Worm (Caenorhabditis elegans): ENCODE results near the gene C47E8.4.

DNA sequence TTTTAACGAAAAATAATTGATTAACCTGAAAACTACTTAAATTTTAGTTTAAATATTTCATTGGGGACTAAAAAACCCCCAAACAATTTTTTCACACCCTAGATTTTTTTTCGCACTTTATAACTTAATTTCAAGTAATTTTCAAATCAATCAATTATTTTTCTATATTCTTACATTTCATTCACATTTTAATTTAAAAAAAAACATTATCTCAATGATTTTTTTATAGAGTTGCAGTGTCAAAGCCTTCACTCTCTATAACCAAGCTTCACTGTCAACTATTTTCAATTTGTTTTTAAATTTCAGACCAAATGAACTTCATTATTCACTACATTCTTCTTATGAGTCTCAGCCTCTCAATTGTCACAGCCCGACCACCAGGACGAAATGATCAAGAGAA lies 41.3 kb upstream of the C47E8.4 start, which contains the start of gene Y50E8A.1:
- TF ChIP-seq elt-3 (tag; optimal IDR thresholded peaks at IDR 0.05) (no peak), tbx-2 (tag; optimal IDR thresholded peaks at IDR 0.05) (no peak), jun-1 (tag; optimal IDR thresholded peaks at IDR 0.05) (no peak), nfya-1 (tag; optimal IDR thresholded peaks at IDR 0.05; ENCODE audit: insufficient read depth) (no peak), sea-2 (GFP tag; optimal IDR thresholded peaks at IDR 0.05) (no peak), ztf-11 (tag; optimal IDR thresholded peaks at IDR 0.05) (no peak), nhr-76 (tag; optimal IDR thresholded peaks at IDR 0.05) (no peak), nhr-237 (tag; optimal IDR thresholded peaks at IDR 0.05) (no peak), egl-5 (tag; optimal IDR thresholded peaks at IDR 0.05) (no peak), mdl-1 (tag; optimal IDR thresholded peaks at IDR 0.05) (no peak), daf-12 (tag; optimal IDR thresholded peaks at IDR 0.05) (no peak)
